Worm (Caenorhabditis elegans) whole organism, L4/young adult: Measurements from ENCODE around the gene snpc-1.1.

ENCODE experiments used
- W03F9.2 ChIP-seq: fragments of 150-350 bp; optimal IDR thresholded peaks from 2 replicates; lab custom pipeline; 2014; ENCODE audit warnings: missing biosample characterization, missing genetic modification characterization
- him-1 ChIP-seq: sonication (generic microtip); optimal IDR thresholded peaks from 2 replicates; lab custom pipeline; 2016; ENCODE audit warnings: missing genotype, missing genetic modification reagents, missing genetic modification characterization, missing compliant biosample characterization

ce11 chrII:7792514-7792913 lies 11.4 kb upstream of the snpc-1.1 start:
- TF ChIP-seq W03F9.2 (tag; lab: Kevin White, UChicago), result no peak
- TF ChIP-seq him-1, result no peak
